Fruit fly (Drosophila melanogaster) whole organism, pupa: ENCODE results near the gene hwt.
A peak's percentile ranks its signal among the peaks of the same experiment; 100 is the strongest.

Source experiments
- CG10348 ChIP-seq: fragments of 200-800 bp; sonication (Bioruptor generic); IDR thresholded peaks from 2 replicates; pipeline ENCODE4 v1.3.6; 2022; ENCODE audit warnings: missing biosample characterization, missing genetic modification characterization
- CG14655 ChIP-seq: fragments of 200-800 bp; sonication (Bioruptor generic); optimal IDR thresholded peaks from 3 replicates; lab custom pipeline; 2017; ENCODE audit warnings: mild to moderate bottlenecking, missing biosample characterization, missing genetic modification reagents, missing genetic modification characterization
- CG32121 ChIP-seq: fragments of 200-800 bp; sonication (Bioruptor generic); IDR thresholded peaks from 2 replicates; pipeline ENCODE4 v1.3.6; 2022; ENCODE audit warnings: missing biosample characterization, missing genetic modification characterization
- CG4496 ChIP-seq: fragments of 200-800 bp; sonication (Bioruptor generic); IDR thresholded peaks from 3 replicates; pipeline ENCODE4 v1.3.6; 2022; ENCODE audit warnings: missing biosample characterization, missing genetic modification characterization
- EcR ChIP-seq: fragments of 200-800 bp; sonication (Bioruptor generic); optimal IDR thresholded peaks from 3 replicates; lab custom pipeline; 2019; ENCODE audit warnings: missing biosample characterization, missing genetic modification characterization, mild to moderate bottlenecking, moderate library complexity, missing genetic modification reagents
- Pif1B ChIP-seq: fragments of 200-800 bp; sonication (Bioruptor generic); optimal IDR thresholded peaks from 3 replicates; lab custom pipeline; 2016; ENCODE audit warnings: missing biosample characterization, missing genetic modification characterization
- Snoo ChIP-seq: fragments of 200-800 bp; sonication (Bioruptor generic); optimal IDR thresholded peaks from 3 replicates; lab custom pipeline; 2017; ENCODE audit warnings: missing biosample characterization, mild to moderate bottlenecking, missing genetic modification characterization, inconsistent platforms
- rn ChIP-seq: fragments of 200-800 bp; sonication (Bioruptor generic); IDR thresholded peaks from 2 replicates; pipeline ENCODE4 v1.3.6; 2022; ENCODE audit warnings: missing biosample characterization, missing genetic modification characterization

- TF ChIP-seq Snoo (tag; lab: Kevin White, UChicago) (peak; percentile 11), CG10348 (no peak), rn (no peak), CG4496 (GFP tag; lab: Robert Waterston, UW) (no peak; the same call in 2 of the 3 replicates), CG32121 (GFP tag; lab: Robert Waterston, UW) (no peak), CG14655 (GFP tag; lab: Kevin White, UChicago) (no peak), Pif1B (no peak), EcR (no peak)
These were observed 27.5 kb upstream of the hwt start, which contains the start of the genes CG1824 and Sec16 for dm6 chrX:12595610-12596336.
